Worm (Caenorhabditis elegans) whole organism, L1 larva: ENCODE data around the gene pah-1.
A peak's percentile ranks its signal among the peaks of the same experiment; 100 is the strongest.

Experiments
- C04F5.9 ChIP-seq: sonication (generic microtip); optimal IDR thresholded peaks from 2 replicates; lab custom pipeline; 2016; ENCODE audit warnings: missing genetic modification characterization, missing compliant biosample characterization
- C16A3.4 ChIP-seq: fragments of 150-350 bp; optimal IDR thresholded peaks from 2 replicates; lab custom pipeline; 2014; ENCODE audit warnings: missing biosample characterization, missing genetic modification characterization
- F16B12.6 ChIP-seq: fragments of 150-350 bp; optimal IDR thresholded peaks from 2 replicates; lab custom pipeline; 2014; ENCODE audit warnings: missing biosample characterization, missing genetic modification characterization
- Y116A8C.19 ChIP-seq: sonication (generic microtip); optimal IDR thresholded peaks from 2 replicates; lab custom pipeline; 2016; ENCODE audit warnings: missing compliant biosample characterization, missing genetic modification characterization, borderline replicate concordance
- aha-1 ChIP-seq: fragments of 150-350 bp; optimal IDR thresholded peaks from 2 replicates; lab custom pipeline; 2014; ENCODE audit warnings: missing biosample characterization, missing genetic modification characterization
- ama-1 ChIP-seq: fragments of 150-350 bp; optimal IDR thresholded peaks from 2 replicates; lab custom pipeline; 2014
- blmp-1 ChIP-seq: fragments of 150-350 bp; optimal IDR thresholded peaks from 2 replicates; lab custom pipeline; 2014; ENCODE audit warnings: missing biosample characterization, missing genetic modification characterization
- ceh-82 ChIP-seq, 3 experiments: fragments of 150-350 bp in 1 of 3; sonication (generic microtip) in 2 of 3; optimal IDR thresholded peaks; 2 replicates each; lab custom pipeline; 2014 to 2017; ENCODE audit warnings: missing biosample characterization in 3 of 3, missing genetic modification characterization in 3 of 3
- ceh-88 ChIP-seq: fragments of 200-800 bp; sonication (Bioruptor generic); IDR thresholded peaks from 2 replicates; pipeline ENCODE4 v1.3.6; 2022; ENCODE audit warnings: missing genetic modification characterization, missing compliant biosample characterization
- ceh-90 ChIP-seq: sonication (generic microtip); optimal IDR thresholded peaks from 2 replicates; lab custom pipeline; 2016; ENCODE audit warnings: missing genetic modification characterization, missing compliant biosample characterization
- ces-1 ChIP-seq: fragments of 150-350 bp; optimal IDR thresholded peaks from 2 replicates; lab custom pipeline; 2014; ENCODE audit warnings: missing biosample characterization, missing genetic modification reagents, missing genetic modification characterization
- dsc-1 ChIP-seq: sonication (generic microtip); optimal IDR thresholded peaks from 2 replicates; lab custom pipeline; 2016; ENCODE audit warnings: mild to moderate bottlenecking, missing genetic modification characterization, missing compliant biosample characterization
- efl-1 ChIP-seq, 4 experiments: fragments of 150-350 bp; optimal IDR thresholded peaks in 3 of 4; peaks in 1 of 4; 1 replicate in 1 of 4; 2 replicates in 3 of 4; lab custom pipeline; 2014; ENCODE audit warnings: missing biosample characterization in 2 of 4, missing genetic modification characterization in 2 of 4, missing genetic modification reagents in 2 of 4
- egl-13 ChIP-seq: sonication (generic microtip); optimal IDR thresholded peaks from 2 replicates; lab custom pipeline; 2016; ENCODE audit warnings: missing genotype, missing genetic modification reagents, missing genetic modification characterization, missing compliant biosample characterization
- egl-27 ChIP-seq, 2 experiments: fragments of 150-350 bp in 1 of 2; sonication (generic microtip); optimal IDR thresholded peaks; 3 replicates each; lab custom pipeline; 2017 to 2018; ENCODE audit warnings: missing biosample characterization in 2 of 2, missing genetic modification characterization in 2 of 2, missing genetic modification reagents in 2 of 2
- ets-5 ChIP-seq: fragments of 200-800 bp; sonication (Bioruptor generic); IDR thresholded peaks from 2 replicates; pipeline ENCODE4 v1.3.6; 2022; ENCODE audit warnings: missing genetic modification characterization, missing compliant biosample characterization
- fkh-4 ChIP-seq: sonication (generic microtip); optimal IDR thresholded peaks from 2 replicates; lab custom pipeline; 2016; ENCODE audit warnings: missing compliant biosample characterization, missing genetic modification characterization, borderline replicate concordance
- fkh-8 ChIP-seq: sonication (generic microtip); optimal IDR thresholded peaks from 2 replicates; lab custom pipeline; 2016; ENCODE audit warnings: mild to moderate bottlenecking, missing genetic modification characterization, missing compliant biosample characterization
- grh-1 ChIP-seq: fragments of 200-800 bp; sonication (Bioruptor generic); IDR thresholded peaks from 2 replicates; pipeline ENCODE4 v1.3.6; 2022; ENCODE audit warnings: missing genetic modification reagents, missing genetic modification characterization, missing compliant biosample characterization
- hpl-2 ChIP-seq: fragments of 150-350 bp; optimal IDR thresholded peaks from 2 replicates; lab custom pipeline; 2014; ENCODE audit warnings: missing biosample characterization, missing genetic modification reagents, missing genetic modification characterization
- irx-1 ChIP-seq: sonication (generic microtip); optimal IDR thresholded peaks from 2 replicates; lab custom pipeline; 2016; ENCODE audit warnings: missing genetic modification characterization, missing compliant biosample characterization
- isw-1 ChIP-seq: fragments of 200-800 bp; sonication (Bioruptor generic); IDR thresholded peaks from 2 replicates; pipeline ENCODE4 v1.3.6; 2022; ENCODE audit warnings: missing genetic modification characterization, missing compliant biosample characterization
- jun-1 ChIP-seq: fragments of 150-350 bp; optimal IDR thresholded peaks from 2 replicates; lab custom pipeline; 2014; ENCODE audit warnings: missing biosample characterization, missing genetic modification reagents, missing genetic modification characterization
- lin-13 ChIP-seq: fragments of 150-350 bp; optimal IDR thresholded peaks from 2 replicates; lab custom pipeline; 2014; ENCODE audit warnings: missing biosample characterization, missing genetic modification reagents, missing genetic modification characterization
- lin-14 ChIP-seq: fragments of 200-800 bp; sonication (Bioruptor generic); optimal IDR thresholded peaks from 2 replicates; lab custom pipeline; 2018; ENCODE audit warnings: mild to moderate bottlenecking, missing genetic modification characterization, moderate library complexity, missing compliant biosample characterization
- lin-15B ChIP-seq: fragments of 150-350 bp; sonication (generic microtip); optimal IDR thresholded peaks from 3 replicates; lab custom pipeline; 2014; ENCODE audit warnings: missing biosample characterization, missing genetic modification characterization
- lin-35 ChIP-seq, 2 experiments: fragments of 150-350 bp; optimal IDR thresholded peaks; 2 replicates each; lab custom pipeline; 2014; ENCODE audit warnings: missing biosample characterization in 2 of 2, missing genetic modification characterization in 2 of 2, missing genetic modification reagents in 2 of 2
- lin-39 ChIP-seq: fragments of 150-350 bp; optimal IDR thresholded peaks from 2 replicates; lab custom pipeline; 2014; ENCODE audit warnings: missing biosample characterization, missing genetic modification reagents, missing genetic modification characterization
- lsy-2 ChIP-seq, 2 experiments: fragments of 150-350 bp; optimal IDR thresholded peaks; 2 replicates each; lab custom pipeline; 2014; ENCODE audit warnings: missing biosample characterization in 2 of 2, missing genetic modification characterization in 2 of 2
- mab-9 ChIP-seq: fragments of 200-800 bp; sonication (Bioruptor generic); IDR thresholded peaks from 2 replicates; pipeline ENCODE4 v1.3.6; 2022; ENCODE audit warnings: missing genetic modification reagents, missing genetic modification characterization, missing compliant biosample characterization
- mdl-1 ChIP-seq, 2 experiments: fragments of 150-350 bp; optimal IDR thresholded peaks; 2 replicates each; lab custom pipeline; 2014 to 2017; ENCODE audit warnings: missing biosample characterization in 2 of 2, missing genetic modification characterization in 2 of 2, inconsistent platforms in 1 of 2
- mef-2 ChIP-seq: fragments of 150-350 bp; optimal IDR thresholded peaks from 2 replicates; lab custom pipeline; 2014; ENCODE audit warnings: missing biosample characterization, missing genetic modification characterization
- mep-1 ChIP-seq: fragments of 150-350 bp; optimal IDR thresholded peaks from 2 replicates; lab custom pipeline; 2014; ENCODE audit warnings: missing biosample characterization, missing genetic modification characterization
- nhr-11 ChIP-seq: fragments of 150-350 bp; optimal IDR thresholded peaks from 2 replicates; lab custom pipeline; 2014; ENCODE audit warnings: missing biosample characterization, missing genetic modification characterization
- nhr-20 ChIP-seq: sonication (generic microtip); optimal IDR thresholded peaks from 2 replicates; lab custom pipeline; 2016; ENCODE audit warnings: mild to moderate bottlenecking, missing genetic modification characterization, missing compliant biosample characterization
- nhr-237 ChIP-seq: fragments of 150-350 bp; optimal IDR thresholded peaks from 2 replicates; lab custom pipeline; 2014; ENCODE audit warnings: missing biosample characterization, missing genetic modification characterization
- nhr-28 ChIP-seq: fragments of 150-350 bp; optimal IDR thresholded peaks from 2 replicates; lab custom pipeline; 2014; ENCODE audit warnings: missing biosample characterization, missing genetic modification characterization
- nhr-47 ChIP-seq: sonication (generic microtip); optimal IDR thresholded peaks from 2 replicates; lab custom pipeline; 2016; ENCODE audit warnings: mild to moderate bottlenecking, missing genetic modification characterization, moderate library complexity, missing compliant biosample characterization
- nhr-76 ChIP-seq: sonication (generic microtip); optimal IDR thresholded peaks from 2 replicates; lab custom pipeline; 2017; ENCODE audit warnings: missing biosample characterization, missing genetic modification characterization
- nhr-77 ChIP-seq: fragments of 150-350 bp; optimal IDR thresholded peaks from 2 replicates; lab custom pipeline; 2014; ENCODE audit warnings: missing biosample characterization, missing genetic modification characterization
- nhr-90 ChIP-seq: sonication (generic microtip); optimal IDR thresholded peaks from 2 replicates; lab custom pipeline; 2016; ENCODE audit warnings: mild to moderate bottlenecking, missing genetic modification characterization, missing compliant biosample characterization; ENCODE audit not compliant: poor library complexity
- pag-3 ChIP-seq: sonication (generic microtip); optimal IDR thresholded peaks from 2 replicates; lab custom pipeline; 2017; ENCODE audit warnings: missing genetic modification characterization, mild to moderate bottlenecking, missing compliant biosample characterization, antibody characterized with exemption, borderline replicate concordance; ENCODE audit not compliant: insufficient read depth
- snpc-4 ChIP-seq: fragments of 150-350 bp; optimal IDR thresholded peaks from 2 replicates; lab custom pipeline; 2014; ENCODE audit warnings: missing biosample characterization, missing genetic modification characterization
- snu-23 ChIP-seq: sonication (generic microtip); optimal IDR thresholded peaks from 2 replicates; lab custom pipeline; 2016; ENCODE audit warnings: missing genetic modification characterization, missing compliant biosample characterization
- sptf-1 ChIP-seq: fragments of 150-350 bp; optimal IDR thresholded peaks from 2 replicates; lab custom pipeline; 2014; ENCODE audit warnings: missing biosample characterization, missing genetic modification characterization
- swsn-7 ChIP-seq: sonication (generic microtip); optimal IDR thresholded peaks from 2 replicates; lab custom pipeline; 2016; ENCODE audit warnings: missing genetic modification characterization, missing compliant biosample characterization
- unc-130 ChIP-seq: fragments of 150-350 bp; optimal IDR thresholded peaks from 2 replicates; lab custom pipeline; 2017; ENCODE audit warnings: missing biosample characterization, missing genetic modification characterization, inconsistent platforms
- unc-30 ChIP-seq: sonication (generic microtip); optimal IDR thresholded peaks from 2 replicates; lab custom pipeline; 2017; ENCODE audit warnings: missing biosample characterization, missing genetic modification characterization
- unc-62 ChIP-seq: fragments of 150-350 bp; optimal IDR thresholded peaks from 2 replicates; lab custom pipeline; 2014; ENCODE audit warnings: missing biosample characterization, missing genetic modification reagents, missing genetic modification characterization
- unc-98 ChIP-seq: fragments of 200-800 bp; sonication (Bioruptor generic); IDR thresholded peaks from 2 replicates; pipeline ENCODE4 v1.3.6; 2022; ENCODE audit warnings: missing genetic modification characterization, missing compliant biosample characterization
- vab-15 ChIP-seq: sonication (generic microtip); optimal IDR thresholded peaks from 2 replicates; lab custom pipeline; 2017; ENCODE audit warnings: missing genotype, mild to moderate bottlenecking, missing genetic modification characterization, missing compliant biosample characterization
- ztf-4 ChIP-seq: fragments of 150-350 bp; optimal IDR thresholded peaks from 2 replicates; lab custom pipeline; 2014; ENCODE audit warnings: missing biosample characterization, missing genetic modification characterization

pah-1 gene

ce11 chrII:8796391-8796790 lies 29.6 kb upstream of the pah-1 start (continued):
- TF ChIP-seq ceh-88 (no peak), unc-98 (GFP tag; lab: Robert Waterston, UW) (no peak), egl-27 (tag; optimal IDR thresholded peaks at IDR 0.05; lab: Kevin White, UChicago) (no peak), unc-30 (tag; lab: Kevin White, UChicago) (no peak), ces-1 (no peak), lin-39 (tag; lab: Kevin White, UChicago) (no peak), nhr-47 (tag; lab: Kevin White, UChicago) (peak; percentile 85), lin-14 (GFP tag; lab: Kevin White, UChicago) (peak; percentile 98), unc-130 (tag; lab: Kevin White, UChicago) (no peak), F16B12.6 (tag; lab: Kevin White, UChicago) (no peak), efl-1 (optimal IDR thresholded peaks at IDR 0.05; lab: Kevin White, UChicago) (peak; percentile 35 to 46), efl-1 (GFP tag; optimal IDR thresholded peaks at IDR 0.05 in 1 of 2; lab: Kevin White, UChicago) (peak; percentile 5 to 67), aha-1 (no peak), mab-9 (GFP tag; lab: Robert Waterston, UW) (no peak)

DNA sequence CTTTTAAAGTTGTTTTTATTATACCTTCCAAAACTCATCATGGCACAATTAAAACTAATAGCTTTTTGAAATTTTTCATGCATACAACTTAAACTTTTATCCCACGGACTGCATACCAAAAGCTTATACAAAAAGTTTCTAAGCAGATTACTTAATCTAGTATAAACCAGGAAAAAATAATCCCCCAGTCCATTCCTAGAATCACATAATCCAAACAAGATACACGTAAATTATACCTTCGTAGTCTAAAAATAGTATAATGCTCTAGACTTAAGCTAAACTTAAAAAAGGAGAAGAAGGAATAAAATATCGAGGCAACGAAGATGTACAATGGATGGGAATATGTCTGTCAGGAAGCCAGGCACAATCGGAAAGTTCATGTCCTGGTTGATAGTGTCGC lies 28.4 kb upstream of the pah-1 start:
- TF ChIP-seq jun-1 (tag; lab: Kevin White, UChicago) (no peak), irx-1 (tag; lab: Kevin White, UChicago) (no peak), vab-15 (tag; lab: Kevin White, UChicago) (no peak), unc-130 (tag; lab: Kevin White, UChicago) (no peak), unc-98 (GFP tag; lab: Robert Waterston, UW) (no peak), snu-23 (GFP tag; lab: Kevin White, UChicago) (no peak), nhr-20 (tag; lab: Kevin White, UChicago) (no peak), nhr-77 (tag; lab: Kevin White, UChicago) (no peak), fkh-8 (tag; lab: Kevin White, UChicago) (peak; percentile 15), ztf-4 (tag; lab: Kevin White, UChicago) (no peak), unc-62 (GFP tag; lab: Kevin White, UChicago) (no peak), fkh-4 (tag; lab: Kevin White, UChicago) (peak; percentile 3), mdl-1 (tag; optimal IDR thresholded peaks at IDR 0.05; lab: Kevin White, UChicago) (no peak), nhr-90 (tag; lab: Kevin White, UChicago) (no peak), mef-2 (tag; lab: Kevin White, UChicago) (no peak), pag-3 (tag; lab: Kevin White, UChicago) (no peak), dsc-1 (peak; percentile 91), ceh-88 (no peak), ama-1 (lab: Kevin White, UChicago) (no peak), nhr-76 (tag; lab: Kevin White, UChicago) (no peak), egl-13 (no peak), isw-1 (no peak), lin-15B (tag; lab: Kevin White, UChicago) (no peak), ets-5 (GFP tag; lab: Robert Waterston, UW) (no peak), mep-1 (tag; lab: Kevin White, UChicago) (no peak), swsn-7 (tag; lab: Kevin White, UChicago) (no peak), lin-35 (GFP tag; optimal IDR thresholded peaks at IDR 0.05; lab: Kevin White, UChicago) (no peak), grh-1 (GFP tag; lab: Robert Waterston, UW) (no peak), nhr-28 (tag; lab: Kevin White, UChicago) (no peak), unc-30 (tag; lab: Kevin White, UChicago) (no peak), aha-1 (no peak), nhr-47 (tag; lab: Kevin White, UChicago) (peak; percentile 50), sptf-1 (tag; lab: Kevin White, UChicago) (no peak), C16A3.4 (no peak), hpl-2 (GFP tag; lab: Kevin White, UChicago) (no peak), blmp-1 (tag; lab: Kevin White, UChicago) (no peak), nhr-11 (tag; lab: Kevin White, UChicago) (peak; percentile 24), ceh-90 (tag; lab: Kevin White, UChicago) (no peak), lin-13 (no peak), nhr-237 (tag; lab: Kevin White, UChicago) (no peak), ceh-82 (tag; optimal IDR thresholded peaks at IDR 0.05; lab: Kevin White, UChicago) (no peak), lsy-2 (tag; optimal IDR thresholded peaks at IDR 0.05; lab: Kevin White, UChicago) (no peak), snpc-4 (tag; lab: Kevin White, UChicago) (no peak), C04F5.9 (tag; lab: Kevin White, UChicago) (no peak), Y116A8C.19 (tag; lab: Kevin White, UChicago) (no peak)
